Fruit fly (Drosophila melanogaster): ENCODE data around the gene sd.

Gene sd

dm6 chrX:15867863-15868262 lies 63.7 kb downstream of the sd start, which contains the start of gene Gapdh2 (continued):
- peak; percentile 95 for TF ChIP-seq CG4617 (GFP tag; optimal IDR thresholded peaks at IDR 0.05; ENCODE audit: borderline replicate concordance)
- TF ChIP-seq HLHmδ (GFP tag; optimal IDR thresholded peaks at IDR 0.05), result no peak
- TF ChIP-seq Taf1 (GFP tag; IDR thresholded peaks at IDR 0.05), result peak; percentile 98
- TF ChIP-seq unc-4 (GFP tag; IDR thresholded peaks at IDR 0.05; ENCODE audit: partially characterized antibody), result peak; percentile 38; the same call in 1 of the 2 replicates
- peak; percentile 98 for TF ChIP-seq C15 (GFP tag; IDR thresholded peaks at IDR 0.05)
- peak; percentile 94 for TF ChIP-seq emc (GFP tag; optimal IDR thresholded peaks at IDR 0.05)
- TF ChIP-seq MBD-R2 (GFP tag; IDR thresholded peaks at IDR 0.05), result peak; percentile 99
- peak; percentile 97 for TF ChIP-seq NK7.1 (GFP tag; optimal IDR thresholded peaks at IDR 0.05)
- TF ChIP-seq CG31388 (GFP tag; optimal IDR thresholded peaks at IDR 0.05), result peak; percentile 96
- TF ChIP-seq CG3163 (GFP tag; optimal IDR thresholded peaks at IDR 0.05), result peak; percentile 77
- TF ChIP-seq CG2875 (GFP tag; optimal IDR thresholded peaks at IDR 0.05), result peak; percentile 98
- peak; percentile 99 for TF ChIP-seq kah (GFP tag; optimal IDR thresholded peaks at IDR 0.05)
- peak; percentile 88 for TF ChIP-seq CG2116 (GFP tag; optimal IDR thresholded peaks at IDR 0.05)
- TF ChIP-seq Mes4 (GFP tag; optimal IDR thresholded peaks at IDR 0.05), result peak; percentile 94
- TF ChIP-seq H2.0 (GFP tag; IDR thresholded peaks at IDR 0.05), result peak; percentile 99
- peak; percentile 100 for TF ChIP-seq sens (GFP tag)
- no peak for TF ChIP-seq CG14860 (GFP tag; IDR thresholded peaks at IDR 0.05; ENCODE audit: partially characterized antibody)
- TF ChIP-seq dati (GFP tag; IDR thresholded peaks at IDR 0.05), result no peak; the same call in 1 of the 2 replicates
- no peak for TF ChIP-seq CG6791 (GFP tag; IDR thresholded peaks at IDR 0.05; ENCODE audit: partially characterized antibody)
- peak; percentile 98 for TF ChIP-seq CG1529 (GFP tag; optimal IDR thresholded peaks at IDR 0.05)
- TF ChIP-seq Neu2 (GFP tag; optimal IDR thresholded peaks at IDR 0.05; ENCODE audit: borderline replicate concordance), result peak; percentile 81
- TF ChIP-seq Xbp1 (GFP tag; optimal IDR thresholded peaks at IDR 0.05), result peak; percentile 98
- TF ChIP-seq Atf-2 (GFP tag; optimal IDR thresholded peaks at IDR 0.05), result peak; percentile 96
- peak; percentile 99 for TF ChIP-seq gsb-n (tag; optimal IDR thresholded peaks at IDR 0.05)
- TF ChIP-seq CG7987 (GFP tag; optimal IDR thresholded peaks at IDR 0.05), result peak; percentile 98
- peak; percentile 97 for TF ChIP-seq CG12155 (GFP tag; optimal IDR thresholded peaks at IDR 0.05)
- TF ChIP-seq CG6765 (GFP tag; optimal IDR thresholded peaks at IDR 0.05), result peak; percentile 100
- TF ChIP-seq exex (tag; optimal IDR thresholded peaks at IDR 0.05), result peak; percentile 100
- peak; percentile 100 for TF ChIP-seq tap (tag; optimal IDR thresholded peaks at IDR 0.05)
- no peak for TF ChIP-seq sr (GFP tag; IDR thresholded peaks at IDR 0.05)
- TF ChIP-seq CG15011 (GFP tag; optimal IDR thresholded peaks at IDR 0.05), result peak; percentile 99
- TF ChIP-seq Poxn (GFP tag; IDR thresholded peaks at IDR 0.05), result peak; percentile 96
- peak; percentile 99 for TF ChIP-seq nerfin-1 (tag; optimal IDR thresholded peaks at IDR 0.05)
- TF ChIP-seq CG10462 (GFP tag; optimal IDR thresholded peaks at IDR 0.05), result peak; percentile 98
- peak; percentile 50 for TF ChIP-seq Dp (GFP tag; optimal IDR thresholded peaks at IDR 0.05)
- TF ChIP-seq HLH4C (GFP tag; IDR thresholded peaks at IDR 0.05; ENCODE audit: partially characterized antibody), result no peak
- peak; percentile 96 for TF ChIP-seq dimm (GFP tag; IDR thresholded peaks at IDR 0.05)
- peak in 1 of 3 experiments; percentile 92 for TF ChIP-seq Stat92E (GFP tag; optimal IDR thresholded peaks at IDR 0.05)
- TF ChIP-seq CG11398 (GFP tag; optimal IDR thresholded peaks at IDR 0.05), result peak; percentile 93
- TF ChIP-seq CG7928 (GFP tag; optimal IDR thresholded peaks at IDR 0.05), result peak; percentile 85
- peak; percentile 82 for TF ChIP-seq CG7745 (tag; optimal IDR thresholded peaks at IDR 0.05)
- peak; percentile 97 for TF ChIP-seq H15 (GFP tag; IDR thresholded peaks at IDR 0.05)
- peak; percentile 92 for TF ChIP-seq Nf-YB (GFP tag; optimal IDR thresholded peaks at IDR 0.05)
- peak; percentile 97 for TF ChIP-seq CG18764 (GFP tag; optimal IDR thresholded peaks at IDR 0.05)
- peak; percentile 90 for TF ChIP-seq jumu (GFP tag; optimal IDR thresholded peaks at IDR 0.05)
- TF ChIP-seq kay (GFP tag; optimal IDR thresholded peaks at IDR 0.05), result peak; percentile 97
- peak; percentile 97 for TF ChIP-seq CG12942 (GFP tag; optimal IDR thresholded peaks at IDR 0.05)
- no peak for TF ChIP-seq prd (optimal IDR thresholded peaks at IDR 0.05)
- peak; percentile 98 for TF ChIP-seq prd (GFP tag; IDR thresholded peaks at IDR 0.05)
- TF ChIP-seq CG8765 (GFP tag; IDR thresholded peaks at IDR 0.05), result peak; percentile 94; the same call in 1 of the 2 replicates
- peak; percentile 100 for TF ChIP-seq HHEX (GFP tag; optimal IDR thresholded peaks at IDR 0.05)
